Worm (Caenorhabditis elegans) whole organism, mixed stage, embryonic: ENCODE data around the gene hsd-2.

Source experiments
- lin-13 ChIP-seq: fragments of 150-350 bp; optimal IDR thresholded peaks from 2 replicates; lab custom pipeline; 2014; ENCODE audit warnings: missing biosample characterization, missing genetic modification characterization
- pha-4 ChIP-seq: fragments of 150-350 bp; optimal IDR thresholded peaks from 2 replicates; lab custom pipeline; 2018; ENCODE audit warnings: missing biosample characterization, missing genetic modification reagents, missing genetic modification characterization

DNA sequence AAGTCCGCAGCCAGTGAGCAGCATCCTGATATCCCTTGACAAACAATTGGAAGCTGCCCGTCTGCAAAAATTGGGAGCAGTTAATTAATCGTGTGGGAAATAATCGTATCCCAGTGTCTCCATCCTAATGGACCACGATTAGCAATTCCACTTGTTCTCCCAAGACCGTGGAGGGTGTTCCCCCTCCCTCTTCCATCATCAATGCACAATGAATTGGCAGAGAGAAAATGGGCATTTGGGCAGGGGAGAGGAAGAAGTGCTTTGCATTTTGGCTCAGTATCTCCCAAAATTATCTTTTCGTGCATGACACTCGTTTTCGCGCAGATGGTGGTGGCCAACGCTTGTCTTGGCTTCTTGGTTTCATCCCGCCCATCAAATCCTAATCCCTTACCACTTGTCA is 26.9 kb upstream of the hsd-2 start:
- TF ChIP-seq pha-4 (tag; lab: Kevin White, UChicago) (no peak), lin-13 (no peak)
